Worm (Caenorhabditis elegans): ENCODE data around the gene phf-10.

The phf-10 gene

DNA sequence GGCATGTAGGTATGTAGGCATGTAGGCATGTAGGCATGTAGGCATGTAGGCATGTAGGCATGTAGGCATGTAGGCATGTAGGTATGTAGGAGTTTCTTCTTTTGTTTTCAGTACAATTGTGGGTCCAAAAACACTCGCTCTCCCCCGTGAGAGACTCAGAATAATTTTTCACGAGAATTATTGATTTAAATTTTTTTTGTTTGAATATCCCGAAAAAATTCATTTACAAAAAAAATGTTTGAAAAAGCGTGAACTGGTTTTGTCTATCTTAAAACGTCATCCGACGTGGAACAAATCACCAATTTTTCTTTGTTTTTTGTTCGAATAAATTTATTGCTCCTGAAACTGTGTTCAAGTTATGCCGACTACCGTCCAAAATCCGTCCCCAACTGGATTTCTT is 31.8 kb upstream of the phf-10 start, which contains the start of gene wago-10:
TSS of gene wago-10 (plus strand) at position 301 of the 400 bp plus-strand sequence.
- TF ChIP-seq bed-3 (GFP tag; optimal IDR thresholded peaks at IDR 0.05) (no peak), blmp-1 (tag; optimal IDR thresholded peaks at IDR 0.05) (no peak), ceh-43 (GFP tag; optimal IDR thresholded peaks at IDR 0.05) (no peak)

DNA sequence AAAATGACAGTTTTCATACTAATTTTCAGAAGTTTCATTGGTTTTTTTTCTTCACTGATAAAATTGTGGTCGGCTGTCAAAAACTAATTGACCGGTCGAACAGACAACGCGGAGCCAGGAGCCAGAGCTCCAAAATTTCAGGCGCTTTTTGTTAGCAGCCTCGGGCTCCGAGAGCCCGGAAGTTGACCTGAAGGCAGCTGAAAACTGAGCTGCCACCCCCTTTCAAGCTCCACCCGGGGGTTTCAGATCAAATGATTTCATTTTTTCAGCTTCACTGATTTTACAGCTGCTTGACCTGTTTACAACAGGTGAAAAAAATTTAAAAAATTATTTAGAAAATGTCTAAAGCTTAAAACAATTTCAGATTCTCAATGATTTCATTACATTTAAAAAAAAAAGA is 31.0 kb upstream of the phf-10 start:
- TF ChIP-seq lin-32 (GFP tag; optimal IDR thresholded peaks at IDR 0.05): no peak
- TF ChIP-seq flh-1 (GFP tag; optimal IDR thresholded peaks at IDR 0.05): no peak

DNA sequence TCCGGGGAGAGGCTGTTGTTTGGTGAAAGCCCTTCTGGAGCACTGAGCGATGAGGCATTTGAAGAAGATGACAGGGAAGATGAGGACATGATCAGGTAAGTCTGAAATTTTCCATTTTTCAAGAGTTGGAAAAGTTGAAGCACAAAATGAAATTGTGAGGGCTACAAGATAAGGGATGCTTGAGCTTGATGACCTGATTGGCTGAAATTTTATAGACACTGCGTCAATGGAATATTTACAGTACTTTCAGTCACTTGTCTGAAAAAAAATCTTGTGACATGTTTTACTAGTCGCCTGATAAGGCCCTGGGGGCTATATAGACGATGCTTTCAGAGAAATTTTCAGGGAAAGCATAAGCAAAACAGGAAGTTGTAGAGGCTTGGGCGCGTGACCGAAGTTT is 25.0 kb upstream of the phf-10 start, which contains the start of gene dmd-8:
TSS of gene dmd-8 (minus strand) at position 101 of the 400 bp plus-strand sequence.
- no peak for TF ChIP-seq ces-1 (GFP tag; optimal IDR thresholded peaks at IDR 0.05)
- TF ChIP-seq unc-62 (GFP tag; optimal IDR thresholded peaks at IDR 0.05): no peak
- TF ChIP-seq nhr-76 (tag; optimal IDR thresholded peaks at IDR 0.05): no peak
- TF ChIP-seq mep-1 (tag; optimal IDR thresholded peaks at IDR 0.05): no peak
- no peak for TF ChIP-seq hlh-1 (tag; optimal IDR thresholded peaks at IDR 0.05)
- no peak for TF ChIP-seq drap-1 (GFP tag; optimal IDR thresholded peaks at IDR 0.05)
- TF ChIP-seq mab-5 (tag; optimal IDR thresholded peaks at IDR 0.05): no peak
- TF ChIP-seq tbx-8 (GFP tag; optimal IDR thresholded peaks at IDR 0.05): no peak
- TF ChIP-seq mls-2 (tag; optimal IDR thresholded peaks at IDR 0.05): no peak
- TF ChIP-seq ceh-43 (GFP tag; optimal IDR thresholded peaks at IDR 0.05): no peak
- no peak for TF ChIP-seq ztf-11 (tag; optimal IDR thresholded peaks at IDR 0.05)
- no peak for TF ChIP-seq sptf-1 (tag; optimal IDR thresholded peaks at IDR 0.05)
- no peak for TF ChIP-seq lin-32 (GFP tag; optimal IDR thresholded peaks at IDR 0.05)
- TF ChIP-seq nhr-237 (tag; optimal IDR thresholded peaks at IDR 0.05): no peak
- TF ChIP-seq lin-13 (tag; optimal IDR thresholded peaks at IDR 0.05): no peak
- TF ChIP-seq nhr-2 (tag; optimal IDR thresholded peaks at IDR 0.05): no peak

DNA sequence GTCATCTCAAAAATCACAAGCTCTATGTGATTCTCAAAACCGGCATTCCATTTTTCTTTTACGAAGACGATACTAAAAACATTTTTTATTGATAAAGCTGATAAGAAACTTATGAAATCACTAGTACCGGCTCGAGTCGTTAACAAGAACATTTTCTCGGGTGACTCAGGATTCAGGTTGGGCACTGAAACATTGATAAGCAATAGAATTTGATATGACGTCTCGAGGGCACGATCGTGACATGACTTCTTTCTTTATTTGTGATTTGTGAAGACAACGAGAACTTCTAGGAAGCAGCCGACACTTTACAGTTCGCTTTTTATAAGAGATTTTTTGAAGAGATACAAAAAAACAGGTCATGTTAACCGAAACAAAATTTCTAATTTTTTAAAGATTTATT is 22.3 kb upstream of the phf-10 start:
- TF ChIP-seq pha-4 (tag; optimal IDR thresholded peaks at IDR 0.05) (no peak), nhr-12 (tag; optimal IDR thresholded peaks at IDR 0.05) (no peak), nhr-237 (tag; optimal IDR thresholded peaks at IDR 0.05) (no peak), tbx-8 (GFP tag; optimal IDR thresholded peaks at IDR 0.05) (no peak), bed-3 (GFP tag; optimal IDR thresholded peaks at IDR 0.05) (no peak), lsy-2 (tag; optimal IDR thresholded peaks at IDR 0.05) (no peak), drap-1 (GFP tag; optimal IDR thresholded peaks at IDR 0.05) (no peak), ztf-11 (tag; optimal IDR thresholded peaks at IDR 0.05) (no peak), elt-3 (tag; optimal IDR thresholded peaks at IDR 0.05) (no peak), nhr-2 (tag; optimal IDR thresholded peaks at IDR 0.05) (no peak), lin-13 (tag; optimal IDR thresholded peaks at IDR 0.05) (no peak), flh-1 (GFP tag; optimal IDR thresholded peaks at IDR 0.05) (no peak), nhr-28 (tag; optimal IDR thresholded peaks at IDR 0.05) (no peak), unc-39 (tag; optimal IDR thresholded peaks at IDR 0.05) (no peak)

DNA sequence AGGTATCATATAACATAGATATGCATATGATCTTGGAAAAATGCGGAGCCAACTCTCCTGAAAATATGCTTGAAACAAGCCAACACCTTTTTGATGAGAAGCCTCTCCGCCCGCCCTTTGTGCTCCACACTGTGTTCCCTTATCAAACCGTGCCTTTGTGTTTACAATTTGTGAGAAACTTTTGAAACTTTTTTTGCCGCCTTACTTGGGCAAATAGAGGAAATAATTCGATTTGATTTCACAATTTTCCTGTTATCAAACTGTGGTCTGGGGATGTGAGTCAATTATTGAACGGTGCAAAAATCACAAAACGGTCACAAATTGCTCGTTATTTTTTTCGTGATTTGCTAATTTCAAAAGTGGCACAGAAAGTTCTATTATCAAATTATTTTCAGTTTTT is 21.2 kb upstream of the phf-10 start:
- TF ChIP-seq elt-3 (tag; optimal IDR thresholded peaks at IDR 0.05) (no peak), nhr-28 (tag; optimal IDR thresholded peaks at IDR 0.05) (no peak), tbx-8 (GFP tag; optimal IDR thresholded peaks at IDR 0.05) (no peak), drap-1 (GFP tag; optimal IDR thresholded peaks at IDR 0.05) (no peak), unc-120 (tag; optimal IDR thresholded peaks at IDR 0.05; ENCODE audit: poor library complexity, severe bottlenecking) (no peak), pha-4 (tag; optimal IDR thresholded peaks at IDR 0.05) (no peak)

DNA sequence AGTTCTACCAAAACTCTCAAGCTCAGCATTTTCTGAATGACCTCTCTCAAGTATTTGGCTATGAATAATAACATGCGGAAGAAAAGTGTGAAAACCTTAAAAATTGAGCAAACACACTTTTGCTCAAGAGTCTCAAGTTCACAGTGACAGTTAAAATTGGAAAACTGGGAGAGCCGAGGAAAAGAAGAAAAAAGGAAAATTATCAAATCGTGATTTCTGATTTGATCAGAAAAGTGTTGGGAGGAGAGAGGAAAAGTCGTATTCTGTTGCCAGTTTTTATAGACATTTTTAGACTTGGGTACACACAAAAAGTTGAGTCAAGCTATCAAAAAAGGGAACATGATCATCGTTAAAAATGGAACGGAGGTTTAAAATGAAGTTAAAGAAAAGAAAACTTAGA is 19.9 kb upstream of the phf-10 start:
- TF ChIP-seq drap-1 (GFP tag; optimal IDR thresholded peaks at IDR 0.05) (no peak), elt-1 (tag; optimal IDR thresholded peaks at IDR 0.05; ENCODE audit: borderline replicate concordance, insufficient read depth) (no peak), zip-8 (tag; optimal IDR thresholded peaks at IDR 0.05) (no peak), ham-2 (GFP tag; optimal IDR thresholded peaks at IDR 0.05) (no peak), ztf-11 (tag; optimal IDR thresholded peaks at IDR 0.05) (no peak), unc-120 (tag; optimal IDR thresholded peaks at IDR 0.05; ENCODE audit: poor library complexity, severe bottlenecking) (no peak), ceh-83 (GFP tag; optimal IDR thresholded peaks at IDR 0.05) (no peak), ceh-39 (tag; optimal IDR thresholded peaks at IDR 0.05) (no peak), ceh-43 (GFP tag; optimal IDR thresholded peaks at IDR 0.05) (no peak), flh-1 (GFP tag; optimal IDR thresholded peaks at IDR 0.05) (no peak), ces-1 (GFP tag; optimal IDR thresholded peaks at IDR 0.05) (no peak), nhr-12 (tag; optimal IDR thresholded peaks at IDR 0.05) (no peak), nhr-76 (tag; optimal IDR thresholded peaks at IDR 0.05) (no peak), unc-62 (GFP tag; optimal IDR thresholded peaks at IDR 0.05) (no peak), mls-2 (tag; optimal IDR thresholded peaks at IDR 0.05) (no peak), snpc-4 (tag; optimal IDR thresholded peaks at IDR 0.05) (no peak), nhr-2 (tag; optimal IDR thresholded peaks at IDR 0.05) (no peak)

Data from whole organism, mixed stage, embryonic.